Worm (Caenorhabditis elegans): ENCODE measurements around the gene W04D12.1.
A peak's percentile ranks its signal among the peaks of the same experiment; 100 is the strongest.

W04D12.1 gene

ce11 chrIII:5868401-5868800 lies 31.7 kb downstream of the W04D12.1 start, which contains the start of gene eng-1:
TSS of gene eng-1 (minus strand) at chrIII:5868501.
- TF ChIP-seq attf-3 (GFP tag; conservative IDR thresholded peaks at IDR 0.05) (no peak), F33H1.4 (GFP tag; IDR thresholded peaks at IDR 0.05) (no peak), pha-4 (tag; optimal IDR thresholded peaks at IDR 0.05) (no peak), F10E7.11 (tag; optimal IDR thresholded peaks at IDR 0.05) (no peak), aptf-2 (GFP tag; conservative IDR thresholded peaks at IDR 0.05) (no peak), B0336.3 (GFP tag; IDR thresholded peaks at IDR 0.05) (no peak), fkh-3 (tag; optimal IDR thresholded peaks at IDR 0.05) (no peak), chd-7 (tag; optimal IDR thresholded peaks at IDR 0.05) (no peak), Y67H2A.10 (GFP tag; conservative IDR thresholded peaks at IDR 0.05) (no peak), bed-2 (GFP tag; IDR thresholded peaks at IDR 0.05) (no peak), die-1 (tag; optimal IDR thresholded peaks at IDR 0.05) (no peak), sptf-2 (GFP tag; optimal IDR thresholded peaks at IDR 0.05) (no peak), zim-3 (tag; optimal IDR thresholded peaks at IDR 0.05) (no peak), Y53G8AR.9 (GFP tag; conservative IDR thresholded peaks at IDR 0.05) (no peak), rcor-1 (GFP tag; IDR thresholded peaks at IDR 0.05) (no peak)

ce11 chrIII:5869429-5869828 lies 32.7 kb downstream of the W04D12.1 start, which contains the start of gene F01F1.15:
TSS of gene F01F1.15 (minus strand) at chrIII:5869529.
- TF ChIP-seq F57A8.1 (GFP tag; optimal IDR thresholded peaks at IDR 0.05) (no peak), lin-26 (GFP tag; IDR thresholded peaks at IDR 0.05) (no peak), somi-1 (GFP tag; optimal IDR thresholded peaks at IDR 0.05) (no peak), mes-4 (tag; optimal IDR thresholded peaks at IDR 0.05) (no peak), chd-7 (tag; optimal IDR thresholded peaks at IDR 0.05) (no peak), mcd-1 (GFP tag; IDR thresholded peaks at IDR 0.05) (no peak), unc-62 (GFP tag; optimal IDR thresholded peaks at IDR 0.05) (no peak), F23B12.7 (tag; optimal IDR thresholded peaks at IDR 0.05; ENCODE audit: insufficient read depth) (no peak), lin-35 (GFP tag; optimal IDR thresholded peaks at IDR 0.05) (no peak), madf-3 (GFP tag; IDR thresholded peaks at IDR 0.05) (no peak), ztf-3 (GFP tag; optimal IDR thresholded peaks at IDR 0.05) (no peak)

ce11 chrIII:5871760-5872159 lies 35.0 kb downstream of the W04D12.1 start, which contains the start of the genes F01F1.11 and F01F1.3:
TSS of gene F01F1.11 (minus strand) at chrIII:5871877.
TSS of gene F01F1.3 (plus strand) at chrIII:5871938.
- TF ChIP-seq dox-1 (GFP tag; IDR thresholded peaks at IDR 0.05) (peak; percentile 64; the same call in 1 of the 2 replicates), lin-35 (GFP tag; optimal IDR thresholded peaks at IDR 0.05) (peak in 2 of 3 experiments; percentile 56 to 93), ekl-4 (GFP tag; IDR thresholded peaks at IDR 0.05) (peak; percentile 45; the same call in 1 of the 2 replicates), egl-18 (GFP tag; IDR thresholded peaks at IDR 0.05) (no peak), hmg-20 (GFP tag; IDR thresholded peaks at IDR 0.05) (no peak), aptf-2 (GFP tag; conservative IDR thresholded peaks at IDR 0.05) (0 out of 2 replicates have a peak, but pooled peaks have one; percentile 52), cebp-1 (GFP tag; IDR thresholded peaks at IDR 0.05) (no peak), cebp-1 (tag; optimal IDR thresholded peaks at IDR 0.05) (peak; percentile 37), B0336.3 (GFP tag; IDR thresholded peaks at IDR 0.05) (0 out of 2 replicates have a peak, but pooled peaks have one; percentile 15), zim-3 (tag; optimal IDR thresholded peaks at IDR 0.05) (no peak), madf-6 (GFP tag; IDR thresholded peaks at IDR 0.05) (peak; percentile 80), Y56A3A.18 (GFP tag; IDR thresholded peaks at IDR 0.05) (no peak), ztf-28 (GFP tag; IDR thresholded peaks at IDR 0.05) (peak; percentile 72; the same call in 1 of the 2 replicates), attf-5 (GFP tag; optimal IDR thresholded peaks at IDR 0.05) (peak; percentile 5), attf-3 (GFP tag; conservative IDR thresholded peaks at IDR 0.05) (peak; percentile 69), lir-1 (GFP tag; conservative IDR thresholded peaks at IDR 0.05) (no peak), rec-8 (tag; optimal IDR thresholded peaks at IDR 0.05) (peak; percentile 23 to 31), snpc-1.3 (tag; optimal IDR thresholded peaks at IDR 0.05; ENCODE audit: insufficient read depth) (peak; percentile 28), nfyb-1 (GFP tag; IDR thresholded peaks at IDR 0.05) (peak; percentile 64; the same call in 1 of the 2 replicates), ceh-79 (tag; optimal IDR thresholded peaks at IDR 0.05) (no peak), F57C9.4 (tag; optimal IDR thresholded peaks at IDR 0.05) (no peak), K12H6.12 (tag; optimal IDR thresholded peaks at IDR 0.05) (no peak), aptf-3 (GFP tag; IDR thresholded peaks at IDR 0.05) (no peak), ceh-27 (GFP tag; optimal IDR thresholded peaks at IDR 0.05) (peak; percentile 72), madf-8 (GFP tag; conservative IDR thresholded peaks at IDR 0.05) (0 out of 2 replicates have a peak, but pooled peaks have one; percentile 25)
